Worm (Caenorhabditis elegans) whole organism, L4/young adult: Measurements from ENCODE around the gene lipl-3.

ENCODE experiments used
- W03F9.2 ChIP-seq: fragments of 150-350 bp; optimal IDR thresholded peaks from 2 replicates; lab custom pipeline; 2014; ENCODE audit warnings: missing biosample characterization, missing genetic modification characterization
- dao-5 ChIP-seq: sonication (generic microtip); optimal IDR thresholded peaks from 2 replicates; lab custom pipeline; 2016; ENCODE audit warnings: missing genotype, missing genetic modification characterization, moderate library complexity, missing compliant biosample characterization
- him-1 ChIP-seq: sonication (generic microtip); optimal IDR thresholded peaks from 2 replicates; lab custom pipeline; 2016; ENCODE audit warnings: missing genotype, missing genetic modification reagents, missing genetic modification characterization, missing compliant biosample characterization

- TF ChIP-seq dao-5 = no peak
- TF ChIP-seq him-1 (tag; lab: Kevin White, UChicago) = no peak
- no peak for TF ChIP-seq W03F9.2 (tag; lab: Kevin White, UChicago)
Observed at ce11 chrV:501230-501629, 22.8 kb downstream of the lipl-3 start, which contains the start of gene str-256.
